Worm (Caenorhabditis elegans): Measurements from ENCODE around the gene zipt-3.
A peak's percentile ranks its signal among the peaks of the same experiment; 100 is the strongest.

ce11 chrII:5708154-5708553, 9.8 kb upstream of the zipt-3 start:
- TF ChIP-seq ztf-11 (tag; optimal IDR thresholded peaks at IDR 0.05) (no peak), nhr-237 (tag; optimal IDR thresholded peaks at IDR 0.05) (no peak), sptf-1 (tag; optimal IDR thresholded peaks at IDR 0.05) (no peak), elt-3 (tag; optimal IDR thresholded peaks at IDR 0.05) (no peak), hlh-1 (tag; optimal IDR thresholded peaks at IDR 0.05) (no peak), pha-4 (tag; optimal IDR thresholded peaks at IDR 0.05) (no peak), unc-62 (GFP tag; optimal IDR thresholded peaks at IDR 0.05) (no peak), lin-13 (tag; optimal IDR thresholded peaks at IDR 0.05) (no peak), blmp-1 (tag; optimal IDR thresholded peaks at IDR 0.05) (no peak), ces-1 (GFP tag; optimal IDR thresholded peaks at IDR 0.05) (peak; percentile 89), snpc-4 (tag; optimal IDR thresholded peaks at IDR 0.05) (no peak), lsy-2 (tag; optimal IDR thresholded peaks at IDR 0.05) (no peak), sem-2 (GFP tag; optimal IDR thresholded peaks at IDR 0.05) (no peak)
